Fruit fly (Drosophila melanogaster): ENCODE data around the gene AnxB11.

dm6 chrX:16428476-16428875 is 6.4 kb upstream of the AnxB11 start:
- TF ChIP-seq h (optimal IDR thresholded peaks at IDR 0.05): no peak
- TF ChIP-seq ttk (optimal IDR thresholded peaks at IDR 0.05): no peak
- no peak for TF ChIP-seq Myc (optimal IDR thresholded peaks at IDR 0.05)

All from Kc167 (cell line).